Worm (Caenorhabditis elegans): ENCODE data around the gene klp-12.

The klp-12 gene

DNA sequence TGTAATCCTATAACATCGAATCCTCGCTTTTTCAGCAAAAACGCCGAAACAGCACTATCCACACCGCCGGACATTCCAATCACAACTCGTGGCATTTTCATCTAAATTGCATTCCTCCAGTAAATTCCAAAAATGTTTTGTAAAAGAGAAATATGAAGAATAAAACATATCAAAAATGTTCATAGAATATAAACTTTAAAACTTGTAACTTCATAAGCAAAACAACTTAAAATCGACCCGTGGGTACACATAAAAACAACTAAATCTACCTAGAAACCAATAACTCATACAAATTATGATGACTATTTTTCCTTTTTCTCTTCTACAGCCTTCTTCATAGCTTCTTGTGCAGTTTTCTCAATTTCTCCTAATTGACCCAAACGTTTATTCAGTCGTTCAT, 62.9 kb downstream of the klp-12 start, which contains the start of gene mttu-1:
Gene mttu-1 (minus strand): TSS at position 101 of the 400 bp plus-strand sequence.
- TF ChIP-seq lsy-2 (tag; optimal IDR thresholded peaks at IDR 0.05) (no peak), egl-27 (tag; optimal IDR thresholded peaks at IDR 0.05) (no peak), nhr-76 (tag; optimal IDR thresholded peaks at IDR 0.05) (no peak), madf-5 (GFP tag; IDR thresholded peaks at IDR 0.05) (no peak), F49E8.2 (tag; optimal IDR thresholded peaks at IDR 0.05; ENCODE audit: borderline replicate concordance) (no peak), zip-11 (GFP tag; IDR thresholded peaks at IDR 0.05) (no peak), F26F4.8 (GFP tag; conservative IDR thresholded peaks at IDR 0.05) (no peak), lin-29 (GFP tag; IDR thresholded peaks at IDR 0.05) (no peak), unc-39 (tag; optimal IDR thresholded peaks at IDR 0.05) (no peak), arid-1 (GFP tag; conservative IDR thresholded peaks at IDR 0.05) (no peak), tag-97 (GFP tag; IDR thresholded peaks at IDR 0.05) (no peak), aly-2 (tag; optimal IDR thresholded peaks at IDR 0.05) (no peak), zfp-2 (tag; optimal IDR thresholded peaks at IDR 0.05) (no peak), F44E2.7 (GFP tag; IDR thresholded peaks at IDR 0.05) (no peak), ces-1 (GFP tag; optimal IDR thresholded peaks at IDR 0.05) (no peak), fos-1 (tag; optimal IDR thresholded peaks at IDR 0.05) (no peak), nhr-48 (tag; optimal IDR thresholded peaks at IDR 0.05) (no peak)
